Fruit fly (Drosophila melanogaster) whole organism, embryonic: Measurements from ENCODE around the gene mbc.

Source experiments
- CG11456 ChIP-seq: fragments of 200-800 bp; sonication (Bioruptor generic); IDR thresholded peaks from 3 replicates; pipeline ENCODE4 v1.3.6; 2022; ENCODE audit warnings: missing biosample characterization, missing genetic modification characterization
- CG16815 ChIP-seq: fragments of 200-800 bp; sonication (Bioruptor generic); optimal IDR thresholded peaks from 3 replicates; lab custom pipeline; 2017; ENCODE audit warnings: missing biosample characterization, mild to moderate bottlenecking, missing genetic modification characterization
- CG17328 ChIP-seq: fragments of 200-800 bp; sonication (Bioruptor generic); IDR thresholded peaks from 2 replicates; pipeline ENCODE4 v1.3.6; 2022; ENCODE audit warnings: missing biosample characterization, missing genetic modification characterization
- CG30020 ChIP-seq: fragments of 200-800 bp; optimal IDR thresholded peaks from 2 replicates; lab custom pipeline; 2019; ENCODE audit warnings: missing biosample characterization, mild to moderate bottlenecking, missing genetic modification characterization, moderate library complexity
- CG34376 ChIP-seq: fragments of 200-800 bp; sonication (Bioruptor generic); optimal IDR thresholded peaks from 2 replicates; lab custom pipeline; 2018; ENCODE audit warnings: missing biosample characterization, mild to moderate bottlenecking, missing genetic modification characterization
- CG34422 ChIP-seq: fragments of 200-800 bp; sonication (Bioruptor generic); IDR thresholded peaks from 3 replicates; pipeline ENCODE4 v1.3.6; 2022; ENCODE audit warnings: missing biosample characterization, missing genetic modification characterization
- CG6791 ChIP-seq: fragments of 200-800 bp; sonication (Bioruptor generic); IDR thresholded peaks from 3 replicates; pipeline ENCODE4 v1.3.6; 2022; ENCODE audit warnings: missing biosample characterization, missing genetic modification characterization; ENCODE audit not compliant: partially characterized antibody
- CG7271 ChIP-seq: fragments of 200-800 bp; sonication (Bioruptor generic); optimal IDR thresholded peaks from 2 replicates; lab custom pipeline; 2018; ENCODE audit warnings: missing biosample characterization, mild to moderate bottlenecking, missing genetic modification characterization, moderate library complexity
- CG7372 ChIP-seq: fragments of 200-800 bp; sonication (Bioruptor generic); IDR thresholded peaks from 2 replicates; pipeline ENCODE4 v1.3.6; 2022; ENCODE audit warnings: missing biosample characterization, missing genetic modification characterization
- CG7963 ChIP-seq: fragments of 200-800 bp; sonication (Bioruptor generic); IDR thresholded peaks from 3 replicates; pipeline ENCODE4 v1.3.6; 2022; ENCODE audit warnings: missing biosample characterization, missing genetic modification characterization; ENCODE audit not compliant: partially characterized antibody
- CG7987 ChIP-seq: fragments of 200-800 bp; sonication (Bioruptor generic); optimal IDR thresholded peaks from 2 replicates; lab custom pipeline; 2018; ENCODE audit warnings: missing biosample characterization, mild to moderate bottlenecking, missing genetic modification characterization, moderate library complexity
- CG8388 ChIP-seq: fragments of 200-800 bp; sonication (Bioruptor generic); optimal IDR thresholded peaks from 2 replicates; lab custom pipeline; 2019; ENCODE audit warnings: missing biosample characterization, mild to moderate bottlenecking, missing genetic modification characterization, moderate library complexity
- CG8765 ChIP-seq: fragments of 200-800 bp; sonication (Bioruptor generic); IDR thresholded peaks from 2 replicates; pipeline ENCODE4 v1.3.6; 2022; ENCODE audit warnings: missing biosample characterization, missing genetic modification characterization
- Dek ChIP-seq: fragments of 200-800 bp; sonication (Bioruptor generic); optimal IDR thresholded peaks from 3 replicates; lab custom pipeline; 2019; ENCODE audit warnings: missing biosample characterization, mild to moderate bottlenecking, missing genetic modification characterization, moderate library complexity
- Dp ChIP-seq: fragments of 200-800 bp; sonication (Bioruptor generic); optimal IDR thresholded peaks from 2 replicates; lab custom pipeline; 2018; ENCODE audit warnings: missing biosample characterization, mild to moderate bottlenecking, missing genetic modification characterization, moderate library complexity
- E2f2 ChIP-seq: fragments of 200-800 bp; sonication (Bioruptor generic); IDR thresholded peaks from 2 replicates; pipeline ENCODE4 v1.3.6; 2022; ENCODE audit warnings: missing biosample characterization, missing genetic modification characterization
- Fer1 ChIP-seq: fragments of 200-800 bp; sonication (Bioruptor generic); optimal IDR thresholded peaks from 2 replicates; lab custom pipeline; 2017; ENCODE audit warnings: missing biosample characterization, mild to moderate bottlenecking, missing genetic modification characterization
- HmgZ ChIP-seq: fragments of 200-800 bp; sonication (Bioruptor generic); optimal IDR thresholded peaks from 2 replicates; lab custom pipeline; 2018; ENCODE audit warnings: missing biosample characterization, mild to moderate bottlenecking, missing genetic modification characterization
- Hsf ChIP-seq: fragments of 200-800 bp; sonication (Bioruptor generic); optimal IDR thresholded peaks from 3 replicates; lab custom pipeline; 2016; ENCODE audit warnings: missing biosample characterization, missing genetic modification characterization
- Lim3 ChIP-seq: fragments of 200-800 bp; sonication (Bioruptor generic); IDR thresholded peaks from 2 replicates; pipeline ENCODE4 v1.3.6; 2022; ENCODE audit warnings: missing biosample characterization, missing genetic modification characterization
- Med ChIP-seq: fragments of 200-800 bp; sonication (Bioruptor generic); peaks from one replicate; lab custom pipeline; 2016; ENCODE audit warnings: missing biosample characterization, missing genetic modification characterization, mild to moderate bottlenecking, inconsistent platforms, moderate library complexity
- Oli ChIP-seq: fragments of 200-800 bp; sonication (Bioruptor generic); optimal IDR thresholded peaks from 2 replicates; lab custom pipeline; 2018; ENCODE audit warnings: missing biosample characterization, mild to moderate bottlenecking, missing genetic modification characterization, moderate library complexity
- Pdp1 ChIP-seq, 2 experiments: fragments of 200-800 bp; sonication (Bioruptor generic); optimal IDR thresholded peaks; 3 replicates each; lab custom pipeline; 2016; ENCODE audit warnings: missing biosample characterization in 2 of 2, missing genetic modification characterization in 2 of 2, mild to moderate bottlenecking in 1 of 2, moderate library complexity in 1 of 2
- Ssrp ChIP-seq: fragments of 200-800 bp; sonication (Bioruptor generic); optimal IDR thresholded peaks from 2 replicates; lab custom pipeline; 2018; ENCODE audit warnings: missing biosample characterization, mild to moderate bottlenecking, missing genetic modification characterization, moderate library complexity
- al ChIP-seq: fragments of 200-800 bp; sonication (Bioruptor generic); IDR thresholded peaks from 2 replicates; pipeline ENCODE4 v1.3.6; 2022; ENCODE audit warnings: missing biosample characterization, missing genetic modification characterization
- amos ChIP-seq: fragments of 200-800 bp; sonication (Bioruptor generic); IDR thresholded peaks from 2 replicates; pipeline ENCODE4 v1.3.6; 2022; ENCODE audit warnings: missing biosample characterization, missing genetic modification characterization; ENCODE audit not compliant: partially characterized antibody
- ash1 ChIP-seq: fragments of 200-800 bp; sonication (Bioruptor generic); optimal IDR thresholded peaks from 2 replicates; lab custom pipeline; 2018; ENCODE audit warnings: missing biosample characterization, mild to moderate bottlenecking, missing genetic modification characterization
- bigmax ChIP-seq: fragments of 200-800 bp; sonication (Bioruptor generic); optimal IDR thresholded peaks from 2 replicates; lab custom pipeline; 2018; ENCODE audit warnings: missing biosample characterization, mild to moderate bottlenecking, missing genetic modification characterization
- chm ChIP-seq: fragments of 200-800 bp; sonication (Bioruptor generic); IDR thresholded peaks from 2 replicates; pipeline ENCODE4 v1.3.6; 2022; ENCODE audit warnings: missing biosample characterization, missing genetic modification characterization
- cwo ChIP-seq: fragments of 200-800 bp; sonication (Bioruptor generic); optimal IDR thresholded peaks from 3 replicates; lab custom pipeline; 2017; ENCODE audit warnings: missing biosample characterization, missing genetic modification characterization, mild to moderate bottlenecking, moderate library complexity, missing genetic modification reagents
- dan ChIP-seq: fragments of 200-800 bp; sonication (Bioruptor generic); IDR thresholded peaks from 2 replicates; pipeline ENCODE4 v1.3.6; 2022; ENCODE audit warnings: missing biosample characterization, missing genetic modification characterization
- disco-r ChIP-seq: fragments of 200-800 bp; sonication (Bioruptor generic); optimal IDR thresholded peaks from 2 replicates; lab custom pipeline; 2016; ENCODE audit warnings: missing biosample characterization, missing genetic modification characterization
- eve ChIP-seq, 2 experiments: fragments of >200 bp; optimal IDR thresholded peaks; 2 replicates each; lab custom pipeline; 2017; ENCODE audit warnings: missing biosample characterization in 2 of 2, missing genetic modification characterization in 2 of 2
- exex ChIP-seq: fragments of 200-800 bp; sonication (Bioruptor generic); optimal IDR thresholded peaks from 4 replicates; lab custom pipeline; 2018; ENCODE audit warnings: missing biosample characterization, mild to moderate bottlenecking, missing genetic modification characterization, moderate library complexity
- eyg ChIP-seq: fragments of 200-800 bp; sonication (Bioruptor generic); optimal IDR thresholded peaks from 3 replicates; lab custom pipeline; 2016; ENCODE audit warnings: missing biosample characterization, missing genetic modification characterization
- fd102C ChIP-seq: fragments of 200-800 bp; sonication (Bioruptor generic); optimal IDR thresholded peaks from 2 replicates; lab custom pipeline; 2018; ENCODE audit warnings: missing biosample characterization, mild to moderate bottlenecking, missing genetic modification characterization, moderate library complexity
- fd96Cb ChIP-seq: fragments of 200-800 bp; sonication (Bioruptor generic); optimal IDR thresholded peaks from 2 replicates; lab custom pipeline; 2018; ENCODE audit warnings: missing biosample characterization, mild to moderate bottlenecking, missing genetic modification characterization, moderate library complexity
- gem ChIP-seq: fragments of 200-800 bp; sonication (Bioruptor generic); optimal IDR thresholded peaks from 2 replicates; lab custom pipeline; 2019; ENCODE audit warnings: missing biosample characterization, mild to moderate bottlenecking, missing genetic modification characterization, moderate library complexity
- grau ChIP-seq: fragments of 200-800 bp; optimal IDR thresholded peaks from 3 replicates; lab custom pipeline; 2019; ENCODE audit warnings: missing biosample characterization, mild to moderate bottlenecking, missing genetic modification characterization, moderate library complexity
- gt ChIP-seq: fragments of 200-800 bp; sonication (Bioruptor generic); IDR thresholded peaks from 2 replicates; pipeline ENCODE4 v1.3.6; 2022; ENCODE audit warnings: missing biosample characterization, missing genetic modification characterization
- h ChIP-seq: fragments of >200 bp; optimal IDR thresholded peaks from 2 replicates; lab custom pipeline; 2017
- slbo ChIP-seq: fragments of 200-800 bp; sonication (Bioruptor generic); IDR thresholded peaks from 2 replicates; pipeline ENCODE4 v1.3.6; 2022; ENCODE audit warnings: missing biosample characterization, missing genetic modification characterization
- sr ChIP-seq: fragments of 200-800 bp; sonication (Bioruptor generic); IDR thresholded peaks from 3 replicates; pipeline ENCODE4 v1.3.6; 2022; ENCODE audit warnings: missing biosample characterization, missing genetic modification characterization
- yki ChIP-seq: fragments of >200 bp; optimal IDR thresholded peaks from 3 replicates; lab custom pipeline; 2018

Gene mbc

dm6 chr3R:23773610-23774364, 7.8 kb upstream of the mbc start, which contains the start of gene CG10208 (continued):
- peak; percentile 28; the same call in 1 of the 2 replicates for TF ChIP-seq amos (GFP tag; lab: Robert Waterston, UW)
- TF ChIP-seq Dp (GFP tag; lab: Kevin White, UChicago), result peak; percentile 59
- peak; percentile 73 for TF ChIP-seq cwo (GFP tag; lab: Kevin White, UChicago)
- TF ChIP-seq sr, result 0 out of 3 replicates have a peak, but pooled peaks have one; percentile 36
- TF ChIP-seq slbo, result peak; percentile 31; the same call in 1 of the 2 replicates
- peak in 1 of 2 experiments; percentile 64 for TF ChIP-seq Pdp1 (GFP tag; optimal IDR thresholded peaks at IDR 0.05; lab: Kevin White, UChicago)
- peak; percentile 68 for TF ChIP-seq E2f2 (GFP tag; lab: Robert Waterston, UW)
- TF ChIP-seq exex, result peak; percentile 22
- peak; percentile 33 for TF ChIP-seq Fer1 (GFP tag; lab: Kevin White, UChicago)
- TF ChIP-seq chm (GFP tag; lab: Robert Waterston, UW), result 0 out of 2 replicates have a peak, but pooled peaks have one; percentile 7
- peak; percentile 26 for TF ChIP-seq CG34376 (GFP tag; lab: Kevin White, UChicago)

dm6 chr3R:23780757-23781156, 808 bp upstream of the mbc start:
- TF ChIP-seq Med (GFP tag; lab: Kevin White, UChicago) (peak; percentile 55), Hsf (GFP tag; lab: Kevin White, UChicago) (no peak), CG34422 (GFP tag; lab: Robert Waterston, UW) (peak; percentile 67; the same call in 2 of the 3 replicates), gt (no peak), Lim3 (GFP tag; lab: Robert Waterston, UW) (no peak), bigmax (GFP tag; lab: Kevin White, UChicago) (peak; percentile 85)

dm6 chr3R:23782456-23783402, 1.2 kb downstream of the mbc start:
- TF ChIP-seq eyg (GFP tag; lab: Kevin White, UChicago) (peak; percentile 55), dan (GFP tag; lab: Robert Waterston, UW) (peak; percentile 77; the same call in 1 of the 2 replicates), Ssrp (tag; lab: Kevin White, UChicago) (peak; percentile 94), yki (lab: Kevin White, UChicago) (no peak), CG7271 (tag; lab: Kevin White, UChicago) (peak; percentile 43), disco-r (GFP tag; lab: Kevin White, UChicago) (peak; percentile 55), h (no peak), al (GFP tag; lab: Robert Waterston, UW) (peak; percentile 24; the same call in 1 of the 2 replicates), CG7372 (GFP tag; lab: Robert Waterston, UW) (peak; percentile 62; the same call in 1 of the 2 replicates), CG6791 (no peak; the same call in 2 of the 3 replicates), CG8388 (GFP tag; lab: Kevin White, UChicago) (peak; percentile 97), eve (GFP tag; optimal IDR thresholded peaks at IDR 0.05; lab: Kevin White, UChicago) (peak in 1 of 2 experiments; percentile 77), Dek (tag; lab: Kevin White, UChicago) (peak; percentile 66), fd102C (GFP tag; lab: Kevin White, UChicago) (peak; percentile 88), gem (tag; lab: Kevin White, UChicago) (peak; percentile 95), CG30020 (tag; lab: Kevin White, UChicago) (peak; percentile 68), HmgZ (tag; lab: Kevin White, UChicago) (peak; percentile 72), fd96Cb (peak; percentile 95), grau (tag; lab: Kevin White, UChicago) (peak; percentile 86), CG17328 (peak; percentile 93), Oli (tag; lab: Kevin White, UChicago) (peak; percentile 92), CG7987 (GFP tag; lab: Kevin White, UChicago) (peak; percentile 88), CG11456 (GFP tag; lab: Robert Waterston, UW) (0 out of 3 replicates have a peak, but pooled peaks have one; percentile 57), CG8765 (GFP tag; lab: Robert Waterston, UW) (peak; percentile 86), ash1 (GFP tag; lab: Kevin White, UChicago) (peak; percentile 92), CG7963 (GFP tag; lab: Robert Waterston, UW) (no peak), CG16815 (peak; percentile 91)
